Fruit fly (Drosophila melanogaster): Measurements from ENCODE around the gene pie.

dm6 chr2L:10439174-10439573, 16.6 kb upstream of the pie start, which contains the start of gene Nse4:
- TF ChIP-seq CG15269 (tag; optimal IDR thresholded peaks at IDR 0.05): no peak
- TF ChIP-seq wek (GFP tag; optimal IDR thresholded peaks at IDR 0.05): no peak
- no peak for TF ChIP-seq CG8478 (optimal IDR thresholded peaks at IDR 0.05)
- peak; percentile 93 for TF ChIP-seq tna (GFP tag; IDR thresholded peaks at IDR 0.05; ENCODE audit: partially characterized antibody)
- no peak for TF ChIP-seq CG8388 (GFP tag; optimal IDR thresholded peaks at IDR 0.05)
- TF ChIP-seq vfl (GFP tag; optimal IDR thresholded peaks at IDR 0.05): no peak
- TF ChIP-seq HLH4C (GFP tag; IDR thresholded peaks at IDR 0.05; ENCODE audit: partially characterized antibody): peak; percentile 94
- TF ChIP-seq dysf (GFP tag; IDR thresholded peaks at IDR 0.05): no peak
- TF ChIP-seq Hmx (GFP tag; optimal IDR thresholded peaks at IDR 0.05): no peak
- no peak for TF ChIP-seq fd64A (GFP tag; optimal IDR thresholded peaks at IDR 0.05)
- peak; percentile 2 for TF ChIP-seq sug (tag; optimal IDR thresholded peaks at IDR 0.05)
- TF ChIP-seq zfh2 (GFP tag; optimal IDR thresholded peaks at IDR 0.05): no peak
- no peak for TF ChIP-seq wor (GFP tag; IDR thresholded peaks at IDR 0.05)
- TF ChIP-seq Sin3A (optimal IDR thresholded peaks at IDR 0.05): no peak
